Fruit fly (Drosophila melanogaster) whole organism, embryonic: ENCODE results near the gene Pdh.

ENCODE experiments used
- CG11247 ChIP-seq: fragments of 200-800 bp; sonication (Bioruptor generic); IDR thresholded peaks from 2 replicates; pipeline ENCODE4 v1.3.6; 2022; ENCODE audit warnings: missing biosample characterization, missing genetic modification characterization
- CG11560 ChIP-seq: fragments of 200-800 bp; sonication (Bioruptor generic); IDR thresholded peaks from 3 replicates; pipeline ENCODE4 v1.3.6; 2022; ENCODE audit warnings: missing biosample characterization, missing genetic modification characterization
- CG12104 ChIP-seq: fragments of 200-800 bp; sonication (Bioruptor generic); optimal IDR thresholded peaks from 3 replicates; lab custom pipeline; 2016; ENCODE audit warnings: missing biosample characterization, missing genetic modification characterization
- CG12942 ChIP-seq: fragments of 200-800 bp; sonication (Bioruptor generic); optimal IDR thresholded peaks from 3 replicates; lab custom pipeline; 2016; ENCODE audit warnings: missing biosample characterization, missing genetic modification characterization
- CG14667 ChIP-seq: fragments of 200-800 bp; sonication (Bioruptor generic); IDR thresholded peaks from 2 replicates; pipeline ENCODE4 v1.3.6; 2022; ENCODE audit warnings: missing biosample characterization, missing genetic modification characterization
- CG14860 ChIP-seq: fragments of 200-800 bp; sonication (Bioruptor generic); IDR thresholded peaks from 3 replicates; pipeline ENCODE4 v1.3.6; 2022; ENCODE audit warnings: missing biosample characterization, missing genetic modification characterization; ENCODE audit not compliant: partially characterized antibody
- CG15011 ChIP-seq: fragments of 200-800 bp; sonication (Bioruptor generic); optimal IDR thresholded peaks from 3 replicates; lab custom pipeline; 2018; ENCODE audit warnings: missing biosample characterization, mild to moderate bottlenecking, missing genetic modification characterization
- CG1529 ChIP-seq: fragments of 200-800 bp; sonication (Bioruptor generic); optimal IDR thresholded peaks from 3 replicates; lab custom pipeline; 2018; ENCODE audit warnings: missing biosample characterization, missing genetic modification characterization
- CG16863 ChIP-seq: fragments of 200-800 bp; sonication (Bioruptor generic); optimal IDR thresholded peaks from 3 replicates; lab custom pipeline; 2016; ENCODE audit warnings: missing biosample characterization, missing genetic modification characterization
- CG3065 ChIP-seq: fragments of 200-800 bp; sonication (Bioruptor generic); optimal IDR thresholded peaks from 2 replicates; lab custom pipeline; 2016; ENCODE audit warnings: missing biosample characterization, missing genetic modification characterization
- CG33213 ChIP-seq: fragments of 200-800 bp; sonication (Bioruptor generic); optimal IDR thresholded peaks from 3 replicates; lab custom pipeline; 2016; ENCODE audit warnings: missing biosample characterization, missing genetic modification characterization
- CG43689 ChIP-seq: fragments of 200-800 bp; sonication (Bioruptor generic); IDR thresholded peaks from 2 replicates; pipeline ENCODE4 v1.3.6; 2022; ENCODE audit warnings: missing biosample characterization, missing genetic modification characterization
- CG4707 ChIP-seq: fragments of 200-800 bp; sonication (Bioruptor generic); optimal IDR thresholded peaks from 2 replicates; lab custom pipeline; 2018; ENCODE audit warnings: missing biosample characterization, mild to moderate bottlenecking, missing genetic modification characterization, moderate library complexity
- CG7928 ChIP-seq: fragments of 200-800 bp; sonication (Bioruptor generic); optimal IDR thresholded peaks from 2 replicates; lab custom pipeline; 2017; ENCODE audit warnings: missing biosample characterization, mild to moderate bottlenecking, missing genetic modification characterization
- CG7963 ChIP-seq: fragments of 200-800 bp; sonication (Bioruptor generic); IDR thresholded peaks from 3 replicates; pipeline ENCODE4 v1.3.6; 2022; ENCODE audit warnings: missing biosample characterization, missing genetic modification characterization; ENCODE audit not compliant: partially characterized antibody
- CG9215 ChIP-seq: fragments of 200-800 bp; sonication (Bioruptor generic); IDR thresholded peaks from 2 replicates; pipeline ENCODE4 v1.3.6; 2022; ENCODE audit warnings: missing biosample characterization, missing genetic modification characterization
- CG9817 ChIP-seq: fragments of 200-800 bp; sonication (Bioruptor generic); optimal IDR thresholded peaks from 2 replicates; lab custom pipeline; 2018; ENCODE audit warnings: missing biosample characterization, mild to moderate bottlenecking, missing genetic modification characterization, moderate library complexity
- Camta ChIP-seq: fragments of 200-800 bp; sonication (Bioruptor generic); optimal IDR thresholded peaks from 2 replicates; lab custom pipeline; 2016; ENCODE audit warnings: missing biosample characterization, missing genetic modification characterization
- D ChIP-seq, 2 experiments: fragments of 200-800 bp in 1 of 2; fragments of >200 bp in 1 of 2; sonication (Bioruptor generic) in 1 of 2; optimal IDR thresholded peaks; 2 replicates in 1 of 2; 3 replicates in 1 of 2; lab custom pipeline; 2017; ENCODE audit warnings: mild to moderate bottlenecking in 1 of 2, missing biosample characterization in 1 of 2, missing genetic modification characterization in 1 of 2, missing genetic modification reagents in 1 of 2
- D19A ChIP-seq: fragments of 200-800 bp; optimal IDR thresholded peaks from 3 replicates; lab custom pipeline; 2019; ENCODE audit warnings: missing biosample characterization, mild to moderate bottlenecking, missing genetic modification characterization, moderate library complexity
- Doc2 ChIP-seq: fragments of 200-800 bp; sonication (Bioruptor generic); IDR thresholded peaks from 2 replicates; pipeline ENCODE4 v1.3.6; 2022; ENCODE audit warnings: missing biosample characterization, missing genetic modification characterization
- Dp ChIP-seq: fragments of 200-800 bp; sonication (Bioruptor generic); optimal IDR thresholded peaks from 2 replicates; lab custom pipeline; 2018; ENCODE audit warnings: missing biosample characterization, mild to moderate bottlenecking, missing genetic modification characterization, moderate library complexity
- Drgx ChIP-seq: fragments of 200-800 bp; sonication (Bioruptor generic); IDR thresholded peaks from 2 replicates; pipeline ENCODE4 v1.3.6; 2022; ENCODE audit warnings: missing biosample characterization, missing genetic modification characterization
- HmgZ ChIP-seq: fragments of 200-800 bp; sonication (Bioruptor generic); optimal IDR thresholded peaks from 2 replicates; lab custom pipeline; 2018; ENCODE audit warnings: missing biosample characterization, mild to moderate bottlenecking, missing genetic modification characterization
- Hr78 ChIP-seq, 2 experiments: fragments of 200-800 bp in 1 of 2; fragments of >200 bp in 1 of 2; sonication (Bioruptor generic) in 1 of 2; optimal IDR thresholded peaks; 2 replicates each; lab custom pipeline; 2017 to 2019; ENCODE audit warnings: missing biosample characterization in 2 of 2, missing genetic modification characterization in 2 of 2, mild to moderate bottlenecking in 1 of 2, moderate library complexity in 1 of 2
- MBD-R2 ChIP-seq: fragments of 200-800 bp; sonication (Bioruptor generic); IDR thresholded peaks from 2 replicates; pipeline ENCODE4 v1.3.6; 2022; ENCODE audit warnings: missing biosample characterization, missing genetic modification characterization
- Mad ChIP-seq: fragments of 200-800 bp; sonication (Bioruptor generic); optimal IDR thresholded peaks from 2 replicates; lab custom pipeline; 2016; ENCODE audit warnings: missing biosample characterization, missing genetic modification characterization
- Myb ChIP-seq: fragments of 200-800 bp; sonication (Bioruptor generic); optimal IDR thresholded peaks from 2 replicates; lab custom pipeline; 2016; ENCODE audit warnings: missing biosample characterization, missing genetic modification characterization
- Neu2 ChIP-seq: fragments of 200-800 bp; sonication (Bioruptor generic); optimal IDR thresholded peaks from 3 replicates; lab custom pipeline; 2016; ENCODE audit warnings: missing biosample characterization, missing genetic modification characterization, borderline replicate concordance
- Poxn ChIP-seq: fragments of 200-800 bp; sonication (Bioruptor generic); IDR thresholded peaks from 2 replicates; pipeline ENCODE4 v1.3.6; 2022; ENCODE audit warnings: missing biosample characterization, missing genetic modification characterization
- Sry-β ChIP-seq: fragments of 200-800 bp; sonication (Bioruptor generic); optimal IDR thresholded peaks from 2 replicates; lab custom pipeline; 2018; ENCODE audit warnings: missing biosample characterization, mild to moderate bottlenecking, missing genetic modification characterization, moderate library complexity
- chinmo ChIP-seq: fragments of 200-800 bp; sonication (Bioruptor generic); IDR thresholded peaks from 4 replicates; pipeline ENCODE4 v1.3.6; 2022; ENCODE audit warnings: missing biosample characterization, missing genetic modification characterization; ENCODE audit not compliant: partially characterized antibody
- crc ChIP-seq: fragments of 200-800 bp; sonication (Bioruptor generic); optimal IDR thresholded peaks from 2 replicates; lab custom pipeline; 2016; ENCODE audit warnings: missing biosample characterization, missing genetic modification characterization
- cwo ChIP-seq: fragments of 200-800 bp; sonication (Bioruptor generic); optimal IDR thresholded peaks from 3 replicates; lab custom pipeline; 2017; ENCODE audit warnings: missing biosample characterization, missing genetic modification characterization, mild to moderate bottlenecking, moderate library complexity, missing genetic modification reagents
- dmrt11E ChIP-seq: fragments of 200-800 bp; sonication (Bioruptor generic); optimal IDR thresholded peaks from 3 replicates; lab custom pipeline; 2018; ENCODE audit warnings: missing biosample characterization, mild to moderate bottlenecking, missing genetic modification characterization, moderate library complexity
- en ChIP-seq: fragments of 200-800 bp; sonication (Bioruptor generic); optimal IDR thresholded peaks from 2 replicates; lab custom pipeline; 2016; ENCODE audit warnings: missing biosample characterization, missing genetic modification characterization
- eyg ChIP-seq: fragments of 200-800 bp; sonication (Bioruptor generic); optimal IDR thresholded peaks from 3 replicates; lab custom pipeline; 2016; ENCODE audit warnings: missing biosample characterization, missing genetic modification characterization
- gro ChIP-seq: fragments of 200-800 bp; sonication (Bioruptor generic); optimal IDR thresholded peaks from 2 replicates; lab custom pipeline; 2016; ENCODE audit warnings: missing biosample characterization, missing genetic modification characterization
- gt ChIP-seq: fragments of 200-800 bp; sonication (Bioruptor generic); IDR thresholded peaks from 2 replicates; pipeline ENCODE4 v1.3.6; 2022; ENCODE audit warnings: missing biosample characterization, missing genetic modification characterization
- ken ChIP-seq: fragments of 200-800 bp; sonication (Bioruptor generic); IDR thresholded peaks from 3 replicates; pipeline ENCODE4 v1.3.6; 2022; ENCODE audit warnings: missing biosample characterization, missing genetic modification characterization
- klu ChIP-seq: fragments of 200-800 bp; sonication (Bioruptor generic); IDR thresholded peaks from 2 replicates; pipeline ENCODE4 v1.3.6; 2022; ENCODE audit warnings: missing biosample characterization, missing genetic modification characterization
- lola ChIP-seq, 3 experiments: fragments of >200 bp in 2 of 3; fragments of 200-800 bp in 1 of 3; sonication (Bioruptor generic) in 1 of 3; optimal IDR thresholded peaks; 2 replicates each; lab custom pipeline; 2017 to 2019; ENCODE audit warnings: missing biosample characterization in 3 of 3, missing genetic modification characterization in 3 of 3, mild to moderate bottlenecking in 1 of 3, moderate library complexity in 1 of 3
- nerfin-2 ChIP-seq: fragments of 200-800 bp; sonication (Bioruptor generic); IDR thresholded peaks from 2 replicates; pipeline ENCODE4 v1.3.6; 2022; ENCODE audit warnings: missing biosample characterization, missing genetic modification characterization; ENCODE audit not compliant: partially characterized antibody
- otp ChIP-seq: fragments of 200-800 bp; sonication (Bioruptor generic); IDR thresholded peaks from 3 replicates; pipeline ENCODE4, ENCODE4 v1.3.6; 2022; ENCODE audit warnings: missing biosample characterization, missing genetic modification characterization
- schlank ChIP-seq: fragments of 200-800 bp; sonication (Bioruptor generic); optimal IDR thresholded peaks from 2 replicates; lab custom pipeline; 2018; ENCODE audit warnings: missing biosample characterization, mild to moderate bottlenecking, missing genetic modification characterization
- sd ChIP-seq: fragments of 200-800 bp; sonication (Bioruptor generic); optimal IDR thresholded peaks from 3 replicates; lab custom pipeline; 2018; ENCODE audit warnings: missing biosample characterization, mild to moderate bottlenecking, missing genetic modification characterization, moderate library complexity
- shn ChIP-seq: fragments of 200-800 bp; sonication (Bioruptor generic); optimal IDR thresholded peaks from 3 replicates; lab custom pipeline; 2016; ENCODE audit warnings: missing biosample characterization, missing genetic modification characterization
- zf30C ChIP-seq: fragments of 200-800 bp; sonication (Bioruptor generic); optimal IDR thresholded peaks from 3 replicates; lab custom pipeline; 2018; ENCODE audit warnings: missing biosample characterization, mild to moderate bottlenecking, missing genetic modification characterization

Gene Pdh

dm6 chr3L:16377768-16378764, 24.0 kb upstream of the Pdh start, which contains the start of gene roq (continued):
- TF ChIP-seq CG9215, result no peak
- no peak for TF ChIP-seq CG15011 (GFP tag; lab: Kevin White, UChicago)
- no peak for TF ChIP-seq Neu2 (GFP tag; lab: Kevin White, UChicago)
- no peak for TF ChIP-seq CG9817 (tag; lab: Kevin White, UChicago)
- no peak for TF ChIP-seq Camta
- TF ChIP-seq sd (tag; lab: Kevin White, UChicago), result no peak
- TF ChIP-seq crc (GFP tag; lab: Kevin White, UChicago), result no peak
- no peak for TF ChIP-seq gt (GFP tag; lab: Robert Waterston, UW)
- peak; percentile 78 for TF ChIP-seq Myb (GFP tag; lab: Kevin White, UChicago)
- no peak for TF ChIP-seq CG3065 (GFP tag; lab: Kevin White, UChicago)
- no peak; the same call in 2 of the 3 replicates for TF ChIP-seq CG7963 (GFP tag; lab: Robert Waterston, UW)
- TF ChIP-seq D19A (tag; lab: Kevin White, UChicago), result no peak
- TF ChIP-seq CG14667 (GFP tag; lab: Robert Waterston, UW), result no peak
- TF ChIP-seq en (GFP tag; lab: Kevin White, UChicago), result no peak
- TF ChIP-seq CG7928, result no peak
- no peak for TF ChIP-seq CG16863
- TF ChIP-seq Sry-β (GFP tag; lab: Kevin White, UChicago), result no peak
- peak in 1 of 3 experiments; percentile 88 for TF ChIP-seq lola (GFP tag; optimal IDR thresholded peaks at IDR 0.05; lab: Kevin White, UChicago)
- no peak for TF ChIP-seq Drgx
- TF ChIP-seq klu (GFP tag; lab: Robert Waterston, UW), result no peak
- no peak for TF ChIP-seq D (optimal IDR thresholded peaks at IDR 0.05; lab: Kevin White, UChicago)
- TF ChIP-seq D (GFP tag; optimal IDR thresholded peaks at IDR 0.05; lab: Kevin White, UChicago), result no peak
- no peak for TF ChIP-seq cwo
- peak; percentile 72; the same call in 3 of the 4 replicates for TF ChIP-seq chinmo (GFP tag; lab: Robert Waterston, UW)
- no peak for TF ChIP-seq CG1529 (GFP tag; lab: Kevin White, UChicago)
- peak; percentile 65; the same call in 1 of the 2 replicates for TF ChIP-seq nerfin-2 (GFP tag; lab: Robert Waterston, UW)
- peak; percentile 77 for TF ChIP-seq MBD-R2 (GFP tag; lab: Robert Waterston, UW)
- no peak for TF ChIP-seq eyg
- no peak for TF ChIP-seq gro (GFP tag; lab: Kevin White, UChicago)
- TF ChIP-seq dmrt11E (tag; lab: Kevin White, UChicago), result no peak
- no peak for TF ChIP-seq CG11247 (GFP tag; lab: Robert Waterston, UW)
- peak; percentile 58 for TF ChIP-seq HmgZ (tag; lab: Kevin White, UChicago)
- TF ChIP-seq shn (GFP tag; lab: Kevin White, UChicago), result no peak
- TF ChIP-seq otp (GFP tag; lab: Robert Waterston, UW), result no peak
- no peak for TF ChIP-seq Mad (GFP tag; lab: Kevin White, UChicago)
- no peak for TF ChIP-seq Doc2
- TF ChIP-seq Dp (GFP tag; lab: Kevin White, UChicago), result peak; percentile 86
- TF ChIP-seq CG14860 (GFP tag; lab: Robert Waterston, UW), result peak; percentile 51; the same call in 2 of the 3 replicates
- no peak for TF ChIP-seq CG4707 (GFP tag; lab: Kevin White, UChicago)
- TF ChIP-seq zf30C, result no peak
- TF ChIP-seq CG12104 (GFP tag; lab: Kevin White, UChicago), result no peak
- no peak for TF ChIP-seq CG43689 (GFP tag; lab: Robert Waterston, UW)
- no peak for TF ChIP-seq ken (GFP tag; lab: Robert Waterston, UW)
- TF ChIP-seq Hr78 (GFP tag; optimal IDR thresholded peaks at IDR 0.05; lab: Kevin White, UChicago), result no peak
- no peak for TF ChIP-seq CG11560 (tag; lab: Robert Waterston, UW)
- peak; percentile 44 for TF ChIP-seq CG33213
- no peak for TF ChIP-seq CG12942 (GFP tag; lab: Kevin White, UChicago)
- TF ChIP-seq schlank (tag; lab: Kevin White, UChicago), result no peak
- no peak for TF ChIP-seq Poxn (GFP tag; lab: Robert Waterston, UW)
